Fruit fly (Drosophila melanogaster) whole organism: ENCODE results near the gene spidey.

Experiments
- CG8478 ChIP-seq: fragments of >200 bp; optimal IDR thresholded peaks from 2 replicates; lab custom pipeline; 2018; ENCODE audit warnings: inconsistent platforms
- EcR ChIP-seq, 2 experiments: fragments of >200 bp; optimal IDR thresholded peaks; 2 replicates each; lab custom pipeline; 2017; ENCODE audit warnings: missing biosample characterization in 2 of 2, missing genetic modification characterization in 2 of 2, missing genetic modification reagents in 2 of 2
- pan ChIP-seq: fragments of >200 bp; optimal IDR thresholded peaks from 2 replicates; lab custom pipeline; 2017
- psq ChIP-seq: fragments of >200 bp; optimal IDR thresholded peaks from 2 replicates; lab custom pipeline; 2017
- usp ChIP-seq: fragments of >200 bp; optimal IDR thresholded peaks from 2 replicates; lab custom pipeline; 2017; ENCODE audit warnings: missing biosample characterization, missing genetic modification characterization, mixed read lengths

DNA sequence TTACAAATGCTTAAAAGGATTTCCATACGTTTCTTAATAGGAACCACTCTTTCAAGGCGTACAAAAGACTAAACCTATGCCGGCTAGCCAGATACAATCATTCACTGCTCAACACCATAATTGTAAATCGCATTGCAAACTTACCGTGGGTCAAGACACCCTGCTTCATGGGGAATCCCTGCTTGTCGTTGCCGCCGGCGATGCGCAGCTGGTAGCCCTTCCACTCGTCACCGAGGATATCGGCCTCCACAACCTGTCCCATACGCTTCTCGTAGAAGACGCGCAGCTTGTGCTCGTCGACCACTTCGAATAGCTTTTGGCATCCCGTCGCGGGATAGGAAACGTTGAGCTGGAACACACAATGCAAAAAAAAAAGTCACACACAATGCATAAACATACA, 8.1 kb upstream of the spidey start:
- TF ChIP-seq usp (GFP tag; lab: Kevin White, UChicago): no peak
- TF ChIP-seq psq (lab: Kevin White, UChicago): no peak
- TF ChIP-seq EcR (GFP tag; optimal IDR thresholded peaks at IDR 0.05; lab: Kevin White, UChicago): no peak
- TF ChIP-seq CG8478 (lab: Kevin White, UChicago): no peak
- no peak for TF ChIP-seq pan
